Worm (Caenorhabditis elegans) whole organism, midembryonic: Measurements from ENCODE around the gene F52E10.4.

ENCODE experiments used
- T22C8.4 ChIP-seq: fragments of 200-800 bp; sonication (Bioruptor generic); IDR thresholded peaks from 2 replicates; pipeline ENCODE4 v1.3.6; 2022; ENCODE audit warnings: missing genetic modification characterization, missing compliant biosample characterization
- cog-1 ChIP-seq: sonication (generic microtip); optimal IDR thresholded peaks from 2 replicates; lab custom pipeline; 2016; ENCODE audit warnings: missing genetic modification characterization, missing compliant biosample characterization
- flt-1 ChIP-seq: fragments of 200-800 bp; sonication (Bioruptor generic); IDR thresholded peaks from 2 replicates; pipeline ENCODE4 v1.3.6; 2022; ENCODE audit warnings: missing genetic modification characterization, missing compliant biosample characterization
- klf-2 ChIP-seq: fragments of 200-800 bp; sonication (Bioruptor generic); conservative IDR thresholded peaks from 2 replicates; pipeline ENCODE4 v1.3.6; 2022; ENCODE audit warnings: missing genetic modification reagents, missing genetic modification characterization, missing compliant biosample characterization
- med-1 ChIP-seq: sonication (generic microtip); optimal IDR thresholded peaks from 2 replicates; lab custom pipeline; 2017; ENCODE audit warnings: missing genetic modification characterization, mild to moderate bottlenecking, missing compliant biosample characterization, antibody characterized with exemption, missing genetic modification reagents; ENCODE audit not compliant: insufficient read depth
- ref-1 ChIP-seq: fragments of 200-800 bp; sonication (Bioruptor generic); conservative IDR thresholded peaks from 2 replicates; pipeline ENCODE4 v1.3.6; 2022; ENCODE audit warnings: missing genetic modification reagents, missing genetic modification characterization, missing compliant biosample characterization
- tab-1 ChIP-seq: fragments of 200-800 bp; sonication (Bioruptor generic); IDR thresholded peaks from 2 replicates; pipeline ENCODE4 v1.3.6; 2022; ENCODE audit warnings: missing genetic modification characterization, missing compliant biosample characterization
- ztf-23 ChIP-seq: fragments of 200-800 bp; sonication (Bioruptor generic); IDR thresholded peaks from 2 replicates; pipeline ENCODE4 v1.3.6; 2022; ENCODE audit warnings: missing genetic modification reagents, missing genetic modification characterization, missing compliant biosample characterization

DNA sequence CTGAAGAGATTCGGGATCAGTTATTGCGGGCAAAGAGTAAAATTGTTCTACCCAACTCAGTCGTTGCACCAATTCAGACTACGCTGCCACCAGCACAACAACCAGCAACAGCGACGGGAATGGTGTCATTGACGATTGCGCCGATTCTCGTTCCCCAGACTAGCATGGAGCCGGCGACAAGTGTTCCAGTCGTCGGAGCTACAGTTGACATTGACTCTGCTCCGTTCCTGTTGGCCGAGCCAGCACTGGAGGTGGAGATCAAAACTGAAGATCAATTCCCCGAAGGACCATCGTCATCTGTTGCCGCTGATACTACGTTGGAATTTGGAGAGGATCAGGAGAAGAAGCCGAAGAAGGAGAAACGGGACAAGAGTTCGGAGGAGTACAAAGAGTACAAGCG is 42.6 kb upstream of the F52E10.4 start:
- TF ChIP-seq flt-1 (GFP tag; lab: Robert Waterston, UW) (no peak), T22C8.4 (GFP tag; lab: Robert Waterston, UW) (no peak), ref-1 (GFP tag; lab: Robert Waterston, UW) (no peak), ztf-23 (no peak), klf-2 (GFP tag; lab: Robert Waterston, UW) (no peak), cog-1 (tag; lab: Kevin White, UChicago) (no peak), tab-1 (no peak), med-1 (GFP tag; lab: Kevin White, UChicago) (no peak)
